Fruit fly (Drosophila melanogaster) whole organism, embryonic: ENCODE data around the gene wge.

Source experiments
- Aef1 ChIP-seq: fragments of 200-800 bp; sonication (Bioruptor generic); IDR thresholded peaks from 3 replicates; pipeline ENCODE4 v1.3.6; 2022; ENCODE audit warnings: missing biosample characterization, missing genetic modification characterization
- Bgb ChIP-seq: fragments of 200-800 bp; sonication (Bioruptor generic); IDR thresholded peaks from 2 replicates; pipeline ENCODE4 v1.3.6; 2022; ENCODE audit warnings: missing biosample characterization, missing genetic modification characterization; ENCODE audit not compliant: partially characterized antibody
- BtbVII ChIP-seq: fragments of 200-800 bp; sonication (Bioruptor generic); optimal IDR thresholded peaks from 3 replicates; lab custom pipeline; 2017; ENCODE audit warnings: missing biosample characterization, mild to moderate bottlenecking, missing genetic modification characterization
- CG1024 ChIP-seq: fragments of 200-800 bp; sonication (Bioruptor generic); IDR thresholded peaks from 2 replicates; pipeline ENCODE4 v1.3.6; 2022; ENCODE audit warnings: missing biosample characterization, missing genetic modification characterization
- CG10267 ChIP-seq: fragments of 200-800 bp; sonication (Bioruptor generic); optimal IDR thresholded peaks from 2 replicates; lab custom pipeline; 2018; ENCODE audit warnings: missing biosample characterization, mild to moderate bottlenecking, missing genetic modification characterization, moderate library complexity
- CG10565 ChIP-seq: fragments of 200-800 bp; sonication (Bioruptor generic); optimal IDR thresholded peaks from 3 replicates; lab custom pipeline; 2016; ENCODE audit warnings: missing biosample characterization, mild to moderate bottlenecking, missing genetic modification characterization
- CG12236 ChIP-seq: fragments of 200-800 bp; sonication (Bioruptor generic); optimal IDR thresholded peaks from 2 replicates; lab custom pipeline; 2016; ENCODE audit warnings: missing biosample characterization, missing genetic modification characterization
- CG13123 ChIP-seq: fragments of 200-800 bp; sonication (Bioruptor generic); optimal IDR thresholded peaks from 2 replicates; lab custom pipeline; 2016; ENCODE audit warnings: missing biosample characterization, missing genetic modification characterization
- CG13287 ChIP-seq: fragments of 200-800 bp; sonication (Bioruptor generic); IDR thresholded peaks from 2 replicates; pipeline ENCODE4 v1.3.6; 2022; ENCODE audit warnings: missing biosample characterization, missing genetic modification characterization; ENCODE audit not compliant: partially characterized antibody
- CG13775 ChIP-seq: fragments of 200-800 bp; sonication (Bioruptor generic); optimal IDR thresholded peaks from 3 replicates; lab custom pipeline; 2017; ENCODE audit warnings: missing biosample characterization, mild to moderate bottlenecking, missing genetic modification characterization
- CG2199 ChIP-seq: fragments of 200-800 bp; sonication (Bioruptor generic); IDR thresholded peaks from 3 replicates; pipeline ENCODE4 v1.3.6; 2022; ENCODE audit warnings: missing biosample characterization, missing genetic modification characterization
- CG2712 ChIP-seq: fragments of 200-800 bp; optimal IDR thresholded peaks from 3 replicates; lab custom pipeline; 2019; ENCODE audit warnings: missing biosample characterization, mild to moderate bottlenecking, missing genetic modification characterization, moderate library complexity
- CG30403 ChIP-seq: fragments of 200-800 bp; sonication (Bioruptor generic); optimal IDR thresholded peaks from 3 replicates; lab custom pipeline; 2016; ENCODE audit warnings: missing biosample characterization, missing genetic modification characterization
- CG3847 ChIP-seq: fragments of 200-800 bp; sonication (Bioruptor generic); IDR thresholded peaks from 2 replicates; pipeline ENCODE4 v1.3.6; 2022; ENCODE audit warnings: missing biosample characterization, missing genetic modification characterization
- CG42726 ChIP-seq: fragments of 200-800 bp; sonication (Bioruptor generic); IDR thresholded peaks from 2 replicates; pipeline ENCODE4 v1.3.6; 2022; ENCODE audit warnings: missing biosample characterization, missing genetic modification characterization; ENCODE audit not compliant: partially characterized antibody
- CG4854 ChIP-seq: fragments of 200-800 bp; sonication (Bioruptor generic); optimal IDR thresholded peaks from 2 replicates; lab custom pipeline; 2016; ENCODE audit warnings: missing biosample characterization, missing genetic modification characterization, inconsistent platforms
- CG6254 ChIP-seq: fragments of 200-800 bp; sonication (Bioruptor generic); optimal IDR thresholded peaks from 3 replicates; lab custom pipeline; 2017; ENCODE audit warnings: mild to moderate bottlenecking, missing biosample characterization, missing genetic modification reagents, missing genetic modification characterization
- CG7745 ChIP-seq: fragments of 200-800 bp; sonication (Bioruptor generic); optimal IDR thresholded peaks from 2 replicates; lab custom pipeline; 2018; ENCODE audit warnings: missing biosample characterization, mild to moderate bottlenecking, missing genetic modification characterization, moderate library complexity
- CG8388 ChIP-seq: fragments of 200-800 bp; sonication (Bioruptor generic); optimal IDR thresholded peaks from 2 replicates; lab custom pipeline; 2019; ENCODE audit warnings: missing biosample characterization, mild to moderate bottlenecking, missing genetic modification characterization, moderate library complexity
- Dip3 ChIP-seq: fragments of 200-800 bp; sonication (Bioruptor generic); optimal IDR thresholded peaks from 3 replicates; lab custom pipeline; 2016; ENCODE audit warnings: missing biosample characterization, missing genetic modification characterization
- Doc2 ChIP-seq: fragments of 200-800 bp; sonication (Bioruptor generic); IDR thresholded peaks from 2 replicates; pipeline ENCODE4 v1.3.6; 2022; ENCODE audit warnings: missing biosample characterization, missing genetic modification characterization
- Doc3 ChIP-seq: fragments of 200-800 bp; sonication (Bioruptor generic); IDR thresholded peaks from 3 replicates; pipeline ENCODE4 v1.3.6; 2022; ENCODE audit warnings: missing biosample characterization, missing genetic modification characterization; ENCODE audit not compliant: partially characterized antibody
- Fer3 ChIP-seq: fragments of 200-800 bp; sonication (Bioruptor generic); optimal IDR thresholded peaks from 2 replicates; lab custom pipeline; 2018; ENCODE audit warnings: missing biosample characterization, mild to moderate bottlenecking, missing genetic modification characterization, moderate library complexity
- HLH3B ChIP-seq: fragments of 200-800 bp; sonication (Bioruptor generic); IDR thresholded peaks from 2 replicates; pipeline ENCODE4 v1.3.6; 2022; ENCODE audit warnings: missing biosample characterization, missing genetic modification characterization
- Hmx ChIP-seq: fragments of 200-800 bp; sonication (Bioruptor generic); optimal IDR thresholded peaks from 2 replicates; lab custom pipeline; 2016; ENCODE audit warnings: missing biosample characterization, missing genetic modification characterization
- Hr51 ChIP-seq, 2 experiments: fragments of 200-800 bp; sonication (Bioruptor generic); optimal IDR thresholded peaks; 2 replicates in 1 of 2; 3 replicates in 1 of 2; lab custom pipeline; 2016 to 2018; ENCODE audit warnings: missing biosample characterization in 2 of 2, missing genetic modification characterization in 2 of 2, mild to moderate bottlenecking in 1 of 2, moderate library complexity in 1 of 2
- Lpt ChIP-seq: fragments of >200 bp; optimal IDR thresholded peaks from 2 replicates; lab custom pipeline; 2018; ENCODE audit warnings: missing biosample characterization, missing genetic modification characterization
- Oli ChIP-seq: fragments of 200-800 bp; sonication (Bioruptor generic); optimal IDR thresholded peaks from 2 replicates; lab custom pipeline; 2018; ENCODE audit warnings: missing biosample characterization, mild to moderate bottlenecking, missing genetic modification characterization, moderate library complexity
- Side ChIP-seq: fragments of 200-800 bp; sonication (Bioruptor generic); optimal IDR thresholded peaks from 2 replicates; lab custom pipeline; 2016; ENCODE audit warnings: missing biosample characterization, missing genetic modification characterization
- Sry-β ChIP-seq: fragments of 200-800 bp; sonication (Bioruptor generic); optimal IDR thresholded peaks from 2 replicates; lab custom pipeline; 2018; ENCODE audit warnings: missing biosample characterization, mild to moderate bottlenecking, missing genetic modification characterization, moderate library complexity
- Taf1 ChIP-seq: fragments of 200-800 bp; sonication (Bioruptor generic); IDR thresholded peaks from 2 replicates; pipeline ENCODE4 v1.3.6; 2022; ENCODE audit warnings: missing biosample characterization, missing genetic modification characterization
- chinmo ChIP-seq: fragments of 200-800 bp; sonication (Bioruptor generic); IDR thresholded peaks from 4 replicates; pipeline ENCODE4 v1.3.6; 2022; ENCODE audit warnings: missing biosample characterization, missing genetic modification characterization; ENCODE audit not compliant: partially characterized antibody
- corto ChIP-seq: fragments of 200-800 bp; sonication (Bioruptor generic); optimal IDR thresholded peaks from 2 replicates; lab custom pipeline; 2016; ENCODE audit warnings: missing biosample characterization, mild to moderate bottlenecking, missing genetic modification characterization, moderate library complexity
- exex ChIP-seq: fragments of 200-800 bp; sonication (Bioruptor generic); optimal IDR thresholded peaks from 4 replicates; lab custom pipeline; 2018; ENCODE audit warnings: missing biosample characterization, mild to moderate bottlenecking, missing genetic modification characterization, moderate library complexity
- fd64A ChIP-seq: fragments of 200-800 bp; sonication (Bioruptor generic); optimal IDR thresholded peaks from 3 replicates; lab custom pipeline; 2018; ENCODE audit warnings: missing biosample characterization, mild to moderate bottlenecking, missing genetic modification characterization
- gro ChIP-seq: fragments of 200-800 bp; sonication (Bioruptor generic); optimal IDR thresholded peaks from 2 replicates; lab custom pipeline; 2016; ENCODE audit warnings: missing biosample characterization, missing genetic modification characterization
- ind ChIP-seq: fragments of 200-800 bp; sonication (Bioruptor generic); optimal IDR thresholded peaks from 3 replicates; lab custom pipeline; 2016; ENCODE audit warnings: missing biosample characterization, missing genetic modification characterization
- insv ChIP-seq, 2 experiments: fragments of 200-800 bp; sonication (Bioruptor generic); optimal IDR thresholded peaks; 3 replicates each; lab custom pipeline; 2016 to 2018; ENCODE audit warnings: missing biosample characterization in 2 of 2, missing genetic modification characterization in 2 of 2
- inv ChIP-seq: fragments of 200-800 bp; sonication (Bioruptor generic); IDR thresholded peaks from 2 replicates; pipeline ENCODE4 v1.3.6; 2022; ENCODE audit warnings: missing biosample characterization, missing genetic modification characterization; ENCODE audit not compliant: partially characterized antibody
- kah ChIP-seq: fragments of 200-800 bp; sonication (Bioruptor generic); optimal IDR thresholded peaks from 2 replicates; lab custom pipeline; 2018; ENCODE audit warnings: missing biosample characterization, mild to moderate bottlenecking, missing genetic modification characterization
- kay ChIP-seq: fragments of 200-800 bp; sonication (Bioruptor generic); optimal IDR thresholded peaks from 2 replicates; lab custom pipeline; 2016; ENCODE audit warnings: missing biosample characterization, missing genetic modification characterization
- lab ChIP-seq: fragments of 200-800 bp; sonication (Bioruptor generic); optimal IDR thresholded peaks from 3 replicates; lab custom pipeline; 2017; ENCODE audit warnings: missing biosample characterization, missing genetic modification characterization, mild to moderate bottlenecking, moderate library complexity, missing genetic modification reagents
- pb ChIP-seq: fragments of 200-800 bp; sonication (Bioruptor generic); optimal IDR thresholded peaks from 3 replicates; lab custom pipeline; 2016; ENCODE audit warnings: missing biosample characterization, missing genetic modification characterization
- pfk ChIP-seq: fragments of 200-800 bp; sonication (Bioruptor generic); optimal IDR thresholded peaks from 2 replicates; lab custom pipeline; 2018; ENCODE audit warnings: missing biosample characterization, mild to moderate bottlenecking, missing genetic modification characterization, moderate library complexity
- pho ChIP-seq: fragments of 200-800 bp; sonication (Bioruptor generic); optimal IDR thresholded peaks from 2 replicates; lab custom pipeline; 2016; ENCODE audit warnings: missing biosample characterization, missing genetic modification characterization
- prd ChIP-seq, 3 experiments: fragments of >200 bp in 2 of 3; fragments of 200-800 bp in 1 of 3; sonication (Bioruptor generic) in 1 of 3; optimal IDR thresholded peaks in 2 of 3; IDR thresholded peaks in 1 of 3; 2 replicates in 2 of 3; 3 replicates in 1 of 3; pipeline versions ENCODE4 v1.3.6 to Lab custom; 2017 to 2022; ENCODE audit warnings: missing biosample characterization in 1 of 3, missing genetic modification characterization in 1 of 3
- ranshi ChIP-seq: fragments of 200-800 bp; sonication (Bioruptor generic); IDR thresholded peaks from 2 replicates; pipeline ENCODE4 v1.3.6; 2022; ENCODE audit warnings: missing biosample characterization, missing genetic modification characterization
- sisA ChIP-seq: fragments of 200-800 bp; sonication (Bioruptor generic); IDR thresholded peaks from 2 replicates; pipeline ENCODE4 v1.3.6; 2022; ENCODE audit warnings: missing biosample characterization, missing genetic modification characterization
- trh ChIP-seq: fragments of 200-800 bp; sonication (Bioruptor generic); optimal IDR thresholded peaks from 2 replicates; lab custom pipeline; 2016; ENCODE audit warnings: missing biosample characterization, missing genetic modification characterization
- unpg ChIP-seq: fragments of 200-800 bp; sonication (Bioruptor generic); optimal IDR thresholded peaks from 3 replicates; lab custom pipeline; 2018; ENCODE audit warnings: missing biosample characterization, mild to moderate bottlenecking, missing genetic modification characterization, moderate library complexity

wge gene

DNA sequence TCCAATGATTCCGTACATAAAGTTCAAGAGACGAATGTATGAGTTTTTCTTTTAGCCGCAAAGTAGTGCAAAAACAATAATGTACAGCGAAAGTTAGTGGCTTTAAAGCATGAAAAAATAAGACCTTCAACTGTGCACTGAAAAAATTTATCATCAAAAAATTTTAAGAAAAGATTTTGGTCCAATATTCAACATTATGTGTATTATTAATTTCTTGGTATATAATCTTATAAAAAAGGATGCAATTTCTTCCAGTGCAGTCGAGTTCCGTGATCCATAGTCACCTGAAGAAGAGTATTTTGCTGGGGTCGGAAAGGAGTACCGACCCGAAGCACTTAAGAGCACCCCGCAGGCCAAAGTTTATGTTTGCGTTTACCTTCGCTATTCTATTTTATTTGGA, 52.3 kb downstream of the wge start (continued):
- no peak for TF ChIP-seq CG13287 (GFP tag; lab: Robert Waterston, UW)
- TF ChIP-seq CG13775 = peak; percentile 17
- peak; percentile 34; the same call in 1 of the 2 replicates for TF ChIP-seq CG3847 (GFP tag; lab: Robert Waterston, UW)
- TF ChIP-seq ranshi (GFP tag; lab: Robert Waterston, UW) = peak; percentile 42; the same call in 1 of the 2 replicates
- TF ChIP-seq Hmx = no peak
- TF ChIP-seq CG12236 (GFP tag; lab: Kevin White, UChicago) = no peak
- TF ChIP-seq gro = no peak
- TF ChIP-seq CG8388 (GFP tag; lab: Kevin White, UChicago) = no peak
- no peak for TF ChIP-seq Taf1 (GFP tag; lab: Robert Waterston, UW)
- no peak for TF ChIP-seq Sry-β (GFP tag; lab: Kevin White, UChicago)
- no peak for TF ChIP-seq chinmo (GFP tag; lab: Robert Waterston, UW)
- no peak for TF ChIP-seq corto (GFP tag; lab: Kevin White, UChicago)
- TF ChIP-seq CG7745 (tag; lab: Kevin White, UChicago) = no peak
- no peak for TF ChIP-seq trh (GFP tag; lab: Kevin White, UChicago)
- TF ChIP-seq CG13123 (GFP tag; lab: Kevin White, UChicago) = peak; percentile 4
- no peak for TF ChIP-seq prd (optimal IDR thresholded peaks at IDR 0.05; lab: Kevin White, UChicago)
- TF ChIP-seq prd (GFP tag; IDR thresholded peaks at IDR 0.05; lab: Robert Waterston, UW) = peak; percentile 61; the same call in 2 of the 3 replicates
- TF ChIP-seq fd64A = no peak
- no peak for TF ChIP-seq BtbVII (GFP tag; lab: Kevin White, UChicago)
- TF ChIP-seq sisA (GFP tag; lab: Robert Waterston, UW) = peak; percentile 55
- TF ChIP-seq Aef1 (GFP tag; lab: Robert Waterston, UW) = peak; percentile 38; the same call in 2 of the 3 replicates
- TF ChIP-seq CG2712 (tag; lab: Kevin White, UChicago) = peak; percentile 1
- TF ChIP-seq Hr51 (GFP tag; optimal IDR thresholded peaks at IDR 0.05; lab: Kevin White, UChicago) = peak in 1 of 2 experiments; percentile 48
- TF ChIP-seq CG42726 (GFP tag; lab: Robert Waterston, UW) = no peak
- no peak for TF ChIP-seq Doc2
- TF ChIP-seq insv (GFP tag; optimal IDR thresholded peaks at IDR 0.05; lab: Kevin White, UChicago) = no peak
- TF ChIP-seq exex (tag; lab: Kevin White, UChicago) = no peak
- no peak for TF ChIP-seq CG10267
- no peak for TF ChIP-seq Side (GFP tag; lab: Kevin White, UChicago)
- no peak for TF ChIP-seq ind (GFP tag; lab: Kevin White, UChicago)
- no peak for TF ChIP-seq CG2199 (GFP tag; lab: Robert Waterston, UW)
- peak; percentile 48 for TF ChIP-seq CG30403 (GFP tag; lab: Kevin White, UChicago)
- TF ChIP-seq CG1024 = 0 out of 2 replicates have a peak, but pooled peaks have one; percentile 31
- TF ChIP-seq HLH3B (GFP tag; lab: Robert Waterston, UW) = no peak
- TF ChIP-seq CG6254 (GFP tag; lab: Kevin White, UChicago) = no peak
- no peak for TF ChIP-seq lab (GFP tag; lab: Kevin White, UChicago)
- TF ChIP-seq pb (GFP tag; lab: Kevin White, UChicago) = no peak
- no peak for TF ChIP-seq pho (GFP tag; lab: Kevin White, UChicago)
- no peak for TF ChIP-seq CG10565 (GFP tag; lab: Kevin White, UChicago)
- TF ChIP-seq unpg (GFP tag; lab: Kevin White, UChicago) = peak; percentile 3
- peak; percentile 8 for TF ChIP-seq Fer3 (tag; lab: Kevin White, UChicago)
- TF ChIP-seq Dip3 (GFP tag; lab: Kevin White, UChicago) = no peak
- TF ChIP-seq kah (GFP tag; lab: Kevin White, UChicago) = no peak
- TF ChIP-seq Oli = peak; percentile 20
- no peak for TF ChIP-seq CG4854 (GFP tag; lab: Kevin White, UChicago)
- no peak for TF ChIP-seq pfk (GFP tag; lab: Kevin White, UChicago)
- no peak for TF ChIP-seq Doc3 (GFP tag; lab: Robert Waterston, UW)
- TF ChIP-seq Bgb (GFP tag; lab: Robert Waterston, UW) = no peak
- no peak for TF ChIP-seq kay (GFP tag; lab: Kevin White, UChicago)
- no peak for TF ChIP-seq inv
- no peak for TF ChIP-seq Lpt
